Fruit fly (Drosophila melanogaster) whole organism, prepupa: Measurements from ENCODE around the gene Mzt1.

ENCODE experiments used
- CG10631 ChIP-seq: fragments of 200-800 bp; sonication (Bioruptor generic); optimal IDR thresholded peaks from 2 replicates; lab custom pipeline; 2016; ENCODE audit warnings: missing biosample characterization, missing genetic modification characterization
- CG10669 ChIP-seq: fragments of 200-800 bp; sonication (Bioruptor generic); optimal IDR thresholded peaks from 3 replicates; lab custom pipeline; 2018; ENCODE audit warnings: missing biosample characterization, mild to moderate bottlenecking, missing genetic modification characterization, moderate library complexity
- CG11294 ChIP-seq: fragments of 200-800 bp; sonication (Bioruptor generic); IDR thresholded peaks from 2 replicates; pipeline ENCODE4 v1.3.6; 2022; ENCODE audit warnings: missing biosample characterization, missing genetic modification characterization
- CG11762 ChIP-seq: fragments of 200-800 bp; sonication (Bioruptor generic); optimal IDR thresholded peaks from 3 replicates; lab custom pipeline; 2016; ENCODE audit warnings: missing biosample characterization, missing genetic modification characterization; ENCODE audit not compliant: insufficient read depth
- CG15336 ChIP-seq: fragments of 200-800 bp; sonication (Bioruptor generic); IDR thresholded peaks from 2 replicates; pipeline ENCODE4 v1.3.6; 2022; ENCODE audit warnings: missing biosample characterization, missing genetic modification characterization
- CG1621 ChIP-seq: fragments of 200-800 bp; sonication (Bioruptor generic); optimal IDR thresholded peaks from 3 replicates; lab custom pipeline; 2018; ENCODE audit warnings: missing biosample characterization, mild to moderate bottlenecking, missing genetic modification characterization
- CG16779 ChIP-seq: fragments of 200-800 bp; sonication (Bioruptor generic); optimal IDR thresholded peaks from 3 replicates; lab custom pipeline; 2017; ENCODE audit warnings: missing biosample characterization, mild to moderate bottlenecking, missing genetic modification characterization
- CG3032 ChIP-seq: fragments of 200-800 bp; optimal IDR thresholded peaks from 2 replicates; lab custom pipeline; 2019; ENCODE audit warnings: missing biosample characterization, mild to moderate bottlenecking, missing genetic modification characterization, moderate library complexity
- CG31627 ChIP-seq: fragments of 200-800 bp; sonication (Bioruptor generic); optimal IDR thresholded peaks from 3 replicates; lab custom pipeline; 2016; ENCODE audit warnings: missing biosample characterization, missing genetic modification characterization
- CG32006 ChIP-seq: fragments of 200-800 bp; sonication (Bioruptor generic); optimal IDR thresholded peaks from 3 replicates; lab custom pipeline; 2017; ENCODE audit warnings: missing biosample characterization, mild to moderate bottlenecking, missing genetic modification characterization
- CG34406 ChIP-seq: fragments of 200-800 bp; sonication (Bioruptor generic); optimal IDR thresholded peaks from 3 replicates; lab custom pipeline; 2016; ENCODE audit warnings: missing biosample characterization, missing genetic modification characterization
- CG3919 ChIP-seq: fragments of 200-800 bp; sonication (Bioruptor generic); optimal IDR thresholded peaks from 3 replicates; lab custom pipeline; 2016; ENCODE audit warnings: missing biosample characterization, missing genetic modification characterization
- CG4318 ChIP-seq: fragments of 200-800 bp; sonication (Bioruptor generic); optimal IDR thresholded peaks from 3 replicates; lab custom pipeline; 2017; ENCODE audit warnings: missing biosample characterization, mild to moderate bottlenecking, missing genetic modification characterization
- CG6163 ChIP-seq: fragments of 200-800 bp; sonication (Bioruptor generic); IDR thresholded peaks from 3 replicates; pipeline ENCODE4 v1.3.6; 2022; ENCODE audit warnings: missing biosample characterization, missing genetic modification characterization
- CG6276 ChIP-seq: fragments of 200-800 bp; sonication (Bioruptor generic); optimal IDR thresholded peaks from 2 replicates; lab custom pipeline; 2017; ENCODE audit warnings: missing biosample characterization, mild to moderate bottlenecking, missing genetic modification characterization
- CG7368 ChIP-seq: fragments of 200-800 bp; sonication (Bioruptor generic); optimal IDR thresholded peaks from 3 replicates; lab custom pipeline; 2016; ENCODE audit warnings: missing biosample characterization, missing genetic modification characterization
- CG8319 ChIP-seq: fragments of 200-800 bp; sonication (Bioruptor generic); optimal IDR thresholded peaks from 3 replicates; lab custom pipeline; 2016; ENCODE audit warnings: missing biosample characterization, missing genetic modification characterization
- CG8632 ChIP-seq: fragments of 200-800 bp; sonication (Bioruptor generic); optimal IDR thresholded peaks from 3 replicates; lab custom pipeline; 2016; ENCODE audit warnings: missing biosample characterization, missing genetic modification characterization
- CG9139 ChIP-seq: fragments of 200-800 bp; sonication (Bioruptor generic); optimal IDR thresholded peaks from 3 replicates; lab custom pipeline; 2017; ENCODE audit warnings: missing biosample characterization, mild to moderate bottlenecking, missing genetic modification characterization
- Eip75B ChIP-seq: fragments of 200-800 bp; sonication (Bioruptor generic); optimal IDR thresholded peaks from 3 replicates; lab custom pipeline; 2016; ENCODE audit warnings: missing biosample characterization, missing genetic modification characterization
- Eip78C ChIP-seq: fragments of 200-800 bp; sonication (Bioruptor generic); peaks from one replicate; lab custom pipeline; 2016; ENCODE audit warnings: missing biosample characterization, missing genetic modification characterization
- Eip93F ChIP-seq: fragments of 200-800 bp; sonication (Bioruptor generic); optimal IDR thresholded peaks from 2 replicates; lab custom pipeline; 2016; ENCODE audit warnings: missing biosample characterization, mild to moderate bottlenecking, missing genetic modification characterization
- Ets21C ChIP-seq: fragments of 200-800 bp; sonication (Bioruptor generic); optimal IDR thresholded peaks from 3 replicates; lab custom pipeline; 2016; ENCODE audit warnings: missing biosample characterization, missing genetic modification characterization
- Ets96B ChIP-seq: fragments of 200-800 bp; optimal IDR thresholded peaks from 2 replicates; lab custom pipeline; 2019; ENCODE audit warnings: missing biosample characterization, mild to moderate bottlenecking, missing genetic modification characterization, moderate library complexity
- Gug ChIP-seq: fragments of 200-800 bp; sonication (Bioruptor generic); IDR thresholded peaks from 2 replicates; pipeline ENCODE4 v1.3.6; 2022; ENCODE audit warnings: missing biosample characterization, missing genetic modification characterization
- Hr39 ChIP-seq: fragments of 200-800 bp; sonication (Bioruptor generic); optimal IDR thresholded peaks from 2 replicates; lab custom pipeline; 2016; ENCODE audit warnings: missing biosample characterization, missing genetic modification characterization
- Hr4 ChIP-seq: fragments of 200-800 bp; sonication (Bioruptor generic); optimal IDR thresholded peaks from 3 replicates; lab custom pipeline; 2016; ENCODE audit warnings: missing biosample characterization, missing genetic modification characterization
- Lpt ChIP-seq: fragments of 200-800 bp; sonication (Bioruptor generic); optimal IDR thresholded peaks from 3 replicates; lab custom pipeline; 2016; ENCODE audit warnings: missing biosample characterization, missing genetic modification characterization
- Met ChIP-seq: fragments of 200-800 bp; sonication (Bioruptor generic); optimal IDR thresholded peaks from 3 replicates; lab custom pipeline; 2016; ENCODE audit warnings: missing biosample characterization, missing genetic modification characterization
- OdsH ChIP-seq: fragments of 200-800 bp; sonication (Bioruptor generic); optimal IDR thresholded peaks from 3 replicates; lab custom pipeline; 2016; ENCODE audit warnings: missing biosample characterization, missing genetic modification characterization
- Smox ChIP-seq: fragments of 200-800 bp; sonication (Bioruptor generic); optimal IDR thresholded peaks from 3 replicates; lab custom pipeline; 2016; ENCODE audit warnings: missing biosample characterization, missing genetic modification characterization
- Sox102F ChIP-seq: fragments of 200-800 bp; sonication (Bioruptor generic); optimal IDR thresholded peaks from 2 replicates; lab custom pipeline; 2016; ENCODE audit warnings: missing biosample characterization, mild to moderate bottlenecking, missing genetic modification characterization
- Sox14 ChIP-seq: fragments of 200-800 bp; sonication (Bioruptor generic); optimal IDR thresholded peaks from 3 replicates; lab custom pipeline; 2016; ENCODE audit warnings: missing biosample characterization, missing genetic modification characterization
- Sox15 ChIP-seq: fragments of 200-800 bp; sonication (Bioruptor generic); optimal IDR thresholded peaks from 3 replicates; lab custom pipeline; 2016; ENCODE audit warnings: missing biosample characterization, missing genetic modification characterization
- achi ChIP-seq: fragments of 200-800 bp; sonication (Bioruptor generic); optimal IDR thresholded peaks from 3 replicates; lab custom pipeline; 2016; ENCODE audit warnings: missing biosample characterization, missing genetic modification characterization
- acj6 ChIP-seq: fragments of 200-800 bp; sonication (Bioruptor generic); optimal IDR thresholded peaks from 3 replicates; lab custom pipeline; 2016; ENCODE audit warnings: missing biosample characterization, missing genetic modification characterization
- dsx ChIP-seq: fragments of 200-800 bp; optimal IDR thresholded peaks from 3 replicates; lab custom pipeline; 2019; ENCODE audit warnings: missing biosample characterization, mild to moderate bottlenecking, missing genetic modification characterization, moderate library complexity; ENCODE audit not compliant: poor library complexity, severe bottlenecking
- esn ChIP-seq: fragments of 200-800 bp; sonication (Bioruptor generic); optimal IDR thresholded peaks from 2 replicates; lab custom pipeline; 2016; ENCODE audit warnings: missing biosample characterization, mild to moderate bottlenecking, missing genetic modification characterization, moderate library complexity
- fd59A ChIP-seq: fragments of 200-800 bp; sonication (Bioruptor generic); optimal IDR thresholded peaks from 2 replicates; lab custom pipeline; 2017; ENCODE audit warnings: missing biosample characterization, mild to moderate bottlenecking, missing genetic modification characterization, missing genetic modification reagents
- fd85E ChIP-seq: fragments of 200-800 bp; sonication (Bioruptor generic); optimal IDR thresholded peaks from 3 replicates; lab custom pipeline; 2016; ENCODE audit warnings: missing biosample characterization, missing genetic modification characterization
- fkh ChIP-seq: fragments of 200-800 bp; sonication (Bioruptor generic); optimal IDR thresholded peaks from 3 replicates; lab custom pipeline; 2017; ENCODE audit warnings: missing biosample characterization, mild to moderate bottlenecking, missing genetic modification characterization, moderate library complexity
- net ChIP-seq: fragments of 200-800 bp; sonication (Bioruptor generic); optimal IDR thresholded peaks from 3 replicates; lab custom pipeline; 2016; ENCODE audit warnings: missing biosample characterization, missing genetic modification characterization
- pdm3 ChIP-seq: fragments of 200-800 bp; sonication (Bioruptor generic); optimal IDR thresholded peaks from 3 replicates; lab custom pipeline; 2016; ENCODE audit warnings: missing biosample characterization, missing genetic modification characterization
- salr ChIP-seq, 2 experiments: fragments of 200-800 bp; sonication (Bioruptor generic); optimal IDR thresholded peaks; 3 replicates each; lab custom pipeline; 2016 to 2018; ENCODE audit warnings: missing biosample characterization in 2 of 2, missing genetic modification characterization in 2 of 2, mild to moderate bottlenecking in 1 of 2
- spab ChIP-seq: fragments of 200-800 bp; sonication (Bioruptor generic); optimal IDR thresholded peaks from 2 replicates; lab custom pipeline; 2017; ENCODE audit warnings: missing biosample characterization, mild to moderate bottlenecking, missing genetic modification characterization, missing genetic modification reagents
- ss ChIP-seq, 2 experiments: fragments of 200-800 bp; sonication (Bioruptor generic); optimal IDR thresholded peaks; 2 replicates in 1 of 2; 3 replicates in 1 of 2; lab custom pipeline; 2017 to 2018; ENCODE audit warnings: mild to moderate bottlenecking in 2 of 2, missing biosample characterization in 2 of 2, missing genetic modification characterization in 2 of 2, moderate library complexity in 1 of 2
- svp ChIP-seq: fragments of 200-800 bp; sonication (Bioruptor generic); peaks from one replicate; lab custom pipeline; 2016; ENCODE audit warnings: missing biosample characterization, missing genetic modification characterization
- topi ChIP-seq: fragments of 200-800 bp; sonication (Bioruptor generic); optimal IDR thresholded peaks from 3 replicates; lab custom pipeline; 2016; ENCODE audit warnings: missing biosample characterization, missing genetic modification characterization
- vri ChIP-seq: fragments of 200-800 bp; sonication (Bioruptor generic); optimal IDR thresholded peaks from 3 replicates; lab custom pipeline; 2016; ENCODE audit warnings: missing biosample characterization, mild to moderate bottlenecking, missing genetic modification characterization

Mzt1 gene

dm6 chr3L:2437571-2437970 lies 48.5 kb downstream of the Mzt1 start:
- no peak for TF ChIP-seq acj6 (GFP tag; lab: Kevin White, UChicago)
- TF ChIP-seq CG8319 (GFP tag; lab: Kevin White, UChicago), result no peak

- no peak for TF ChIP-seq Sox14
- TF ChIP-seq CG15336 (GFP tag; lab: Robert Waterston, UW), result no peak; the same call in 1 of the 2 replicates
- TF ChIP-seq achi (GFP tag; lab: Kevin White, UChicago), result no peak
- TF ChIP-seq Smox (GFP tag; lab: Kevin White, UChicago), result no peak
- peak; percentile 21 for TF ChIP-seq net (GFP tag; lab: Kevin White, UChicago)
- TF ChIP-seq acj6 (GFP tag; lab: Kevin White, UChicago), result no peak
- TF ChIP-seq pdm3 (GFP tag; lab: Kevin White, UChicago), result no peak
- TF ChIP-seq CG3032 (tag; lab: Kevin White, UChicago), result no peak
- TF ChIP-seq esn, result no peak
- TF ChIP-seq Ets96B (tag; lab: Kevin White, UChicago), result no peak
- peak; percentile 6 for TF ChIP-seq CG1621 (tag; lab: Kevin White, UChicago)
- peak; percentile 51; the same call in 1 of the 3 replicates for TF ChIP-seq CG6163 (GFP tag; lab: Robert Waterston, UW)
- no peak for TF ChIP-seq Gug
- TF ChIP-seq svp, result no peak
- no peak for TF ChIP-seq CG8632
- no peak for TF ChIP-seq Sox102F (GFP tag; lab: Kevin White, UChicago)
- TF ChIP-seq Ets21C (GFP tag; lab: Kevin White, UChicago), result no peak
- TF ChIP-seq CG4318, result no peak
- TF ChIP-seq ss (GFP tag; optimal IDR thresholded peaks at IDR 0.05; lab: Kevin White, UChicago), result no peak
- peak; percentile 1 for TF ChIP-seq CG16779 (tag; lab: Kevin White, UChicago)
- no peak for TF ChIP-seq Eip75B
- TF ChIP-seq CG3919 (GFP tag; lab: Kevin White, UChicago), result peak; percentile 7
- no peak for TF ChIP-seq Met (GFP tag; lab: Kevin White, UChicago)
- no peak for TF ChIP-seq spab (GFP tag; lab: Kevin White, UChicago)
- TF ChIP-seq fd85E, result no peak
- TF ChIP-seq CG11294 (GFP tag; lab: Robert Waterston, UW), result no peak
- no peak for TF ChIP-seq CG31627 (GFP tag; lab: Kevin White, UChicago)
- TF ChIP-seq CG7368, result no peak
- TF ChIP-seq CG11762 (GFP tag; lab: Kevin White, UChicago), result no peak
- TF ChIP-seq fd59A (GFP tag; lab: Kevin White, UChicago), result no peak
- TF ChIP-seq dsx (GFP tag; lab: Kevin White, UChicago), result peak; percentile 83
- TF ChIP-seq salr (GFP tag; optimal IDR thresholded peaks at IDR 0.05; lab: Kevin White, UChicago), result no peak
- peak; percentile 72 for TF ChIP-seq Eip78C (GFP tag; lab: Kevin White, UChicago)
- no peak for TF ChIP-seq CG10669 (GFP tag; lab: Kevin White, UChicago)
- TF ChIP-seq vri (GFP tag; lab: Kevin White, UChicago), result peak; percentile 29
- TF ChIP-seq CG32006 (GFP tag; lab: Kevin White, UChicago), result no peak
- TF ChIP-seq CG8319 (GFP tag; lab: Kevin White, UChicago), result no peak
- no peak for TF ChIP-seq CG10631
- TF ChIP-seq fkh, result peak; percentile 91
- TF ChIP-seq OdsH (GFP tag; lab: Kevin White, UChicago), result no peak
- TF ChIP-seq Hr39, result no peak
- TF ChIP-seq CG9139, result no peak
- TF ChIP-seq Hr4 (GFP tag; lab: Kevin White, UChicago), result no peak
- TF ChIP-seq CG34406 (GFP tag; lab: Kevin White, UChicago), result no peak
- TF ChIP-seq Sox15 (GFP tag; lab: Kevin White, UChicago), result no peak
- no peak for TF ChIP-seq topi (GFP tag; lab: Kevin White, UChicago)
- no peak for TF ChIP-seq Eip93F
- TF ChIP-seq Lpt (GFP tag; lab: Kevin White, UChicago), result no peak
- TF ChIP-seq CG6276 (GFP tag; lab: Kevin White, UChicago), result peak; percentile 47
Observed at dm6 chr3L:2438609-2439422, 49.8 kb downstream of the Mzt1 start.
